Fruit fly (Drosophila melanogaster): ENCODE results near the gene psidin.
A peak's percentile ranks its signal among the peaks of the same experiment; 100 is the strongest.

The psidin gene

dm6 chr3R:20008372-20009051 is 13.0 kb upstream of the psidin start, which contains the start of the genes Hs6st and MED25 (continued):
- TF ChIP-seq CG12299 (tag; optimal IDR thresholded peaks at IDR 0.05) (no peak), rib (GFP tag; IDR thresholded peaks at IDR 0.05) (peak; percentile 18; the same call in 1 of the 2 replicates), Xbp1 (GFP tag; optimal IDR thresholded peaks at IDR 0.05) (peak; percentile 19), CG33213 (GFP tag; optimal IDR thresholded peaks at IDR 0.05) (no peak), CG17361 (GFP tag; IDR thresholded peaks at IDR 0.05) (peak; percentile 58; the same call in 2 of the 3 replicates), Asciz (GFP tag; optimal IDR thresholded peaks at IDR 0.05) (peak; percentile 17), CG8359 (GFP tag; optimal IDR thresholded peaks at IDR 0.05; ENCODE audit: borderline replicate concordance) (no peak), CG2120 (GFP tag; optimal IDR thresholded peaks at IDR 0.05) (no peak), CG6791 (GFP tag; IDR thresholded peaks at IDR 0.05; ENCODE audit: partially characterized antibody) (peak; percentile 71), dpn (GFP tag; optimal IDR thresholded peaks at IDR 0.05) (no peak), seq (GFP tag; IDR thresholded peaks at IDR 0.05) (no peak), Lpt (GFP tag; optimal IDR thresholded peaks at IDR 0.05) (no peak), gcm (GFP tag; optimal IDR thresholded peaks at IDR 0.05) (no peak), gt (GFP tag; IDR thresholded peaks at IDR 0.05) (no peak), Trl (optimal IDR thresholded peaks at IDR 0.05) (no peak), Trl (GFP tag; optimal IDR thresholded peaks at IDR 0.05) (no peak), MESR4 (GFP tag; optimal IDR thresholded peaks at IDR 0.05) (no peak), CG3163 (GFP tag; optimal IDR thresholded peaks at IDR 0.05) (no peak), HmgD (GFP tag; optimal IDR thresholded peaks at IDR 0.05) (no peak), Bdp1 (GFP tag; optimal IDR thresholded peaks at IDR 0.05) (no peak), Bgb (GFP tag; IDR thresholded peaks at IDR 0.05; ENCODE audit: partially characterized antibody) (peak; percentile 61), CG11093 (GFP tag; IDR thresholded peaks at IDR 0.05) (no peak), CG1529 (GFP tag; optimal IDR thresholded peaks at IDR 0.05) (no peak), Med (GFP tag) (peak; percentile 72), bab2 (GFP tag; optimal IDR thresholded peaks at IDR 0.05) (no peak), CG9876 (GFP tag; optimal IDR thresholded peaks at IDR 0.05) (no peak), jing (GFP tag; optimal IDR thresholded peaks at IDR 0.05) (no peak), CG17568 (GFP tag; optimal IDR thresholded peaks at IDR 0.05) (no peak), CG10321 (GFP tag; IDR thresholded peaks at IDR 0.05) (no peak), CG15601 (tag; optimal IDR thresholded peaks at IDR 0.05) (peak; percentile 47), sens-2 (GFP tag; IDR thresholded peaks at IDR 0.05) (no peak), Oli (tag; optimal IDR thresholded peaks at IDR 0.05) (no peak), zfh2 (GFP tag; optimal IDR thresholded peaks at IDR 0.05) (no peak), CG4360 (GFP tag; IDR thresholded peaks at IDR 0.05) (no peak), CG18764 (GFP tag; optimal IDR thresholded peaks at IDR 0.05) (peak; percentile 43), Bteb2 (GFP tag; optimal IDR thresholded peaks at IDR 0.05) (no peak), CG17612 (GFP tag; IDR thresholded peaks at IDR 0.05) (no peak), C15 (GFP tag; IDR thresholded peaks at IDR 0.05) (0 out of 3 replicates have a peak, but pooled peaks have one; percentile 32), CG9932 (GFP tag; IDR thresholded peaks at IDR 0.05) (peak; percentile 29; the same call in 1 of the 2 replicates), CG14667 (GFP tag; IDR thresholded peaks at IDR 0.05) (no peak), CG16863 (GFP tag; optimal IDR thresholded peaks at IDR 0.05) (no peak), H15 (GFP tag; IDR thresholded peaks at IDR 0.05) (no peak), CG31224 (GFP tag; IDR thresholded peaks at IDR 0.05) (no peak), ase (GFP tag; IDR thresholded peaks at IDR 0.05) (no peak), CG10267 (tag; optimal IDR thresholded peaks at IDR 0.05) (peak; percentile 72), wek (GFP tag; optimal IDR thresholded peaks at IDR 0.05) (peak; percentile 29), pb (GFP tag; optimal IDR thresholded peaks at IDR 0.05) (no peak), Scr (GFP tag; IDR thresholded peaks at IDR 0.05; ENCODE audit: partially characterized antibody) (peak; percentile 82), br (optimal IDR thresholded peaks at IDR 0.05) (no peak), CG4707 (GFP tag; optimal IDR thresholded peaks at IDR 0.05) (no peak), CG12104 (GFP tag; optimal IDR thresholded peaks at IDR 0.05) (peak; percentile 70), dmrt99B (tag; optimal IDR thresholded peaks at IDR 0.05) (no peak)

Measured in whole organism, embryonic.